Worm (Caenorhabditis elegans) whole organism, L3 larva: Measurements from ENCODE around the gene col-128.

Experiments used
- nhr-76 ChIP-seq: fragments of 150-350 bp; sonication (generic microtip); optimal IDR thresholded peaks from 5 replicates; lab custom pipeline; 2014; ENCODE audit warnings: missing biosample characterization, missing genetic modification characterization
- unc-62 ChIP-seq: fragments of 150-350 bp; sonication (generic microtip); optimal IDR thresholded peaks from 4 replicates; lab custom pipeline; 2014; ENCODE audit warnings: missing biosample characterization, missing genetic modification reagents, missing genetic modification characterization

DNA sequence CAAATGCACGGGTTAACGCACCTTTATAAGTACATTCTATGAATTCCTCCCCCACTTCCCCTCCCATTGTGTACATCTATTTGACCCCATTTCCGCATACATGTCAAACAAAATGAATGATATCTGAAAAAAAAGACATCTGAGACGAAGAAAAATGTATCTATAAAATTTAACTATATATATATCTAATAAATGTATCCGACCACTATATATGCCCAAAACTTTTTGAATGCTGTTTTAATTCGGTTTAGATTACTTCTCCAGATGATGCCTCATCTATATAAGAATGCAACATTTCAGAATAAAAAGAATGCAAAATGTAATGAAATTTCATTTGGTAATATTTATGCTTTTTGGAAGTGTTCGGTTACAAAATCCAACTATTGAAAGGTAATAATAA lies 26.7 kb upstream of the col-128 start, which contains the start of gene rib-1:
- TF ChIP-seq unc-62 (GFP tag; lab: Kevin White, UChicago) (no peak), nhr-76 (tag; lab: Kevin White, UChicago) (no peak)
